Fruit fly (Drosophila melanogaster) whole organism: ENCODE results near the gene opm.

Experiments
- Dll ChIP-seq: fragments of >200 bp; optimal IDR thresholded peaks from 2 replicates; lab custom pipeline; 2017
- EcR ChIP-seq, 2 experiments: fragments of >200 bp; optimal IDR thresholded peaks; 2 replicates each; lab custom pipeline; 2017; ENCODE audit warnings: missing biosample characterization in 2 of 2, missing genetic modification characterization in 2 of 2, missing genetic modification reagents in 2 of 2
- pan ChIP-seq: fragments of >200 bp; optimal IDR thresholded peaks from 2 replicates; lab custom pipeline; 2017
- usp ChIP-seq: fragments of >200 bp; optimal IDR thresholded peaks from 2 replicates; lab custom pipeline; 2017; ENCODE audit warnings: missing biosample characterization, missing genetic modification characterization, mixed read lengths

DNA sequence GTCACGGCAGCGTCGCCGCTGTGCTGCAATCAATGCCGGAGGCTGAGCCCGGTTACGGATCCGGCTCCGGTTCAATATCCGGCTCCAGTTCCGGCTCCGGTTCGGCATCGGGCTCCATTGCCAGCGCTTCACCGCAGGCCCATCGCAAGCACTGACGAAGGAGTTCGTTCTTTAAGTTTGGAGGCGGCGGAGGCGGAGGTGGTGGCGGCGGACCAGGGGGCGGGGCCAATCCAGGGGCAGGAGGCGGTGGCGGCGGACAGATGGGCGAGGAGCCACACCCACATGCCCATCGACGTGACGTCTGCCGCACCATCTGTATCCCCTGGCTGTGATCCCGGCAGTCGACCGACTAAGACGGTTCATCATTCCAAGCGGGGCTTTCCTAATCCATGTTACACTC is 45.7 kb upstream of the opm start:
- TF ChIP-seq EcR (GFP tag; optimal IDR thresholded peaks at IDR 0.05; lab: Kevin White, UChicago) (no peak), usp (GFP tag; lab: Kevin White, UChicago) (no peak), pan (lab: Kevin White, UChicago) (no peak), Dll (no peak)
